Worm (Caenorhabditis elegans) whole organism, L2 larva: Measurements from ENCODE around the gene let-754.
"Not testable (repeated sequence)": the region's sequence is repeated elsewhere in the genome, so short reads cannot be mapped to it uniquely, and the experiment has no call there.

Experiments used
- C34F6.9 ChIP-seq: fragments of 150-350 bp; optimal IDR thresholded peaks from 2 replicates; lab custom pipeline; 2014; ENCODE audit warnings: missing biosample characterization, missing genetic modification characterization
- F13H6.1 ChIP-seq: sonication (generic microtip); optimal IDR thresholded peaks from 2 replicates; lab custom pipeline; 2016; ENCODE audit warnings: missing genetic modification characterization, missing compliant biosample characterization
- R02D3.7 ChIP-seq: fragments of 150-350 bp; optimal IDR thresholded peaks from 2 replicates; lab custom pipeline; 2014; ENCODE audit warnings: missing biosample characterization, missing genetic modification characterization
- alr-1 ChIP-seq: fragments of 150-350 bp; optimal IDR thresholded peaks from 2 replicates; lab custom pipeline; 2014; ENCODE audit warnings: missing biosample characterization, missing genetic modification characterization
- aly-2 ChIP-seq: fragments of 150-350 bp; optimal IDR thresholded peaks from 2 replicates; lab custom pipeline; 2014; ENCODE audit warnings: missing biosample characterization, missing genetic modification characterization
- ama-1 ChIP-seq: fragments of 150-350 bp; optimal IDR thresholded peaks from 2 replicates; lab custom pipeline; 2018; ENCODE audit warnings: inconsistent platforms
- blmp-1 ChIP-seq: sonication (generic microtip); optimal IDR thresholded peaks from 2 replicates; lab custom pipeline; 2017; ENCODE audit warnings: missing genetic modification characterization, mild to moderate bottlenecking, missing compliant biosample characterization, antibody characterized with exemption, moderate library complexity; ENCODE audit not compliant: insufficient read depth
- ceh-16 ChIP-seq: fragments of 150-350 bp; optimal IDR thresholded peaks from 2 replicates; lab custom pipeline; 2014; ENCODE audit warnings: missing biosample characterization, missing genetic modification characterization
- egl-27 ChIP-seq: sonication (generic microtip); optimal IDR thresholded peaks from 3 replicates; lab custom pipeline; 2017; ENCODE audit warnings: missing biosample characterization, missing genetic modification reagents, missing genetic modification characterization
- elt-1 ChIP-seq: fragments of 150-350 bp; optimal IDR thresholded peaks from 2 replicates; lab custom pipeline; 2014; ENCODE audit warnings: missing biosample characterization, missing genetic modification characterization
- elt-3 ChIP-seq: sonication (generic microtip); optimal IDR thresholded peaks from 2 replicates; lab custom pipeline; 2017; ENCODE audit warnings: missing biosample characterization, missing genetic modification characterization
- fos-1 ChIP-seq: fragments of 150-350 bp; optimal IDR thresholded peaks from 2 replicates; lab custom pipeline; 2014; ENCODE audit warnings: missing biosample characterization, missing genetic modification characterization
- gmeb-1 ChIP-seq: fragments of 150-350 bp; optimal IDR thresholded peaks from 2 replicates; lab custom pipeline; 2014; ENCODE audit warnings: missing biosample characterization, missing genetic modification characterization
- lin-11 ChIP-seq: fragments of 150-350 bp; sonication (generic microtip); optimal IDR thresholded peaks from 2 replicates; lab custom pipeline; 2014; ENCODE audit warnings: missing biosample characterization, missing genetic modification characterization, inconsistent platforms, mixed read lengths
- lin-13 ChIP-seq: fragments of 150-350 bp; optimal IDR thresholded peaks from 2 replicates; lab custom pipeline; 2014; ENCODE audit warnings: missing biosample characterization, missing genetic modification reagents, missing genetic modification characterization
- mab-5 ChIP-seq: fragments of 150-350 bp; optimal IDR thresholded peaks from 2 replicates; lab custom pipeline; 2014; ENCODE audit warnings: missing biosample characterization, missing genetic modification characterization
- mdl-1 ChIP-seq, 2 experiments: fragments of 150-350 bp in 1 of 2; sonication (generic microtip) in 1 of 2; optimal IDR thresholded peaks; 2 replicates each; lab custom pipeline; 2017; ENCODE audit warnings: missing biosample characterization in 2 of 2, missing genetic modification characterization in 2 of 2
- nhr-11 ChIP-seq: fragments of 150-350 bp; optimal IDR thresholded peaks from 2 replicates; lab custom pipeline; 2014; ENCODE audit warnings: missing biosample characterization, missing genetic modification characterization
- nhr-12 ChIP-seq: fragments of 150-350 bp; optimal IDR thresholded peaks from 2 replicates; lab custom pipeline; 2014; ENCODE audit warnings: missing biosample characterization, missing genetic modification characterization
- nhr-23 ChIP-seq: fragments of 150-350 bp; optimal IDR thresholded peaks from 2 replicates; lab custom pipeline; 2014; ENCODE audit warnings: missing biosample characterization, missing genetic modification reagents, missing genetic modification characterization
- nhr-25 ChIP-seq: fragments of 150-350 bp; sonication (generic microtip); optimal IDR thresholded peaks from 3 replicates; lab custom pipeline; 2014; ENCODE audit warnings: missing biosample characterization, missing genetic modification characterization
- peb-1 ChIP-seq: fragments of 150-350 bp; optimal IDR thresholded peaks from 2 replicates; lab custom pipeline; 2014; ENCODE audit warnings: missing biosample characterization, missing genetic modification characterization
- sem-4 ChIP-seq: fragments of 150-350 bp; optimal IDR thresholded peaks from 2 replicates; lab custom pipeline; 2014; ENCODE audit warnings: missing biosample characterization, missing genetic modification reagents, missing genetic modification characterization
- sma-9 ChIP-seq, 2 experiments: fragments of 150-350 bp in 1 of 2; sonication (generic microtip) in 1 of 2; optimal IDR thresholded peaks; 2 replicates each; lab custom pipeline; 2014 to 2016; ENCODE audit warnings: missing genetic modification characterization in 2 of 2, mild to moderate bottlenecking in 1 of 2, missing biosample characterization in 1 of 2, missing compliant biosample characterization in 1 of 2, missing genetic modification reagents in 1 of 2, moderate library complexity in 1 of 2
- snpc-4 ChIP-seq: fragments of 150-350 bp; optimal IDR thresholded peaks from 2 replicates; lab custom pipeline; 2014; ENCODE audit warnings: missing biosample characterization, missing genetic modification characterization
- unc-39 ChIP-seq: fragments of 150-350 bp; optimal IDR thresholded peaks from 2 replicates; lab custom pipeline; 2014; ENCODE audit warnings: missing biosample characterization, missing genetic modification characterization
- unc-55 ChIP-seq: fragments of 150-350 bp; sonication (generic microtip); optimal IDR thresholded peaks from 3 replicates; lab custom pipeline; 2014; ENCODE audit warnings: missing biosample characterization, missing genetic modification reagents, missing genetic modification characterization
- unc-62 ChIP-seq: fragments of 150-350 bp; optimal IDR thresholded peaks from 2 replicates; lab custom pipeline; 2014; ENCODE audit warnings: missing biosample characterization, missing genetic modification reagents, missing genetic modification characterization
- zag-1 ChIP-seq: fragments of 150-350 bp; optimal IDR thresholded peaks from 2 replicates; lab custom pipeline; 2014; ENCODE audit warnings: missing biosample characterization, missing genetic modification characterization
- ztf-1 ChIP-seq: fragments of 200-800 bp; sonication (Bioruptor generic); conservative IDR thresholded peaks from 2 replicates; pipeline ENCODE4 v1.3.6; 2022; ENCODE audit warnings: missing genetic modification characterization, missing compliant biosample characterization
- ztf-11 ChIP-seq: sonication (generic microtip); optimal IDR thresholded peaks from 2 replicates; lab custom pipeline; 2017; ENCODE audit warnings: missing biosample characterization, missing genetic modification characterization
- ztf-4 ChIP-seq: fragments of 150-350 bp; optimal IDR thresholded peaks from 2 replicates; lab custom pipeline; 2014; ENCODE audit warnings: missing biosample characterization, missing genetic modification characterization

The let-754 gene

DNA sequence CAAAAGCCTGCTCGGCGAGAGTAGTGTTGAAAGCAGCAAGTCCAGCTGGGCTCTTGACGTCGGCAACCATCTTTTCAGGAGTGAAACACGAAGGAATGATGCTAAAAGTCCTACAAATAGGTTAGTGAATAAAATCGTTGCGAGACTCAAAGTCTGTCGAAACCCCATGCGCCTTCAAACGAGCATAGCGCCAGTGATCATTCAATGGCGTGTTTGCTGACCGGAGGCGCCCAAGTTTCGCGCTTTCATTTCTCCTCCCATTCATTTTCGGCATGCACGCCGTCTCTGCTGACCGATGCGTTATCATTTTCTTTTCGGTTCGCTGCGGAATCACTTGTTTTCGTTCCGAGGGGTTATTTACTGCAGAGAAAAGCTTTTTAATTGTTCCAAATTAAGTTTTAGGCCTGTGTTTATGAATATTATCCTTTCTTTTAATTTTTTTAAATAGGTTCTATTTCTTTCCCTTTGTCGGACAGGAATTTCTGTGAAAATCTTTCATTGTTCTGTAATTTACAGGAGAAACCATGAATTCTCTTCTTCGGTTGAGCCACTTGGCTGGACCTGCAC, 20.2 kb upstream of the let-754 start, which contains the start of the genes eef-1B.1 and aco-2 (continued):
- peak; percentile 90 for TF ChIP-seq F13H6.1 (tag; lab: Kevin White, UChicago)
- peak; percentile 90 for TF ChIP-seq lin-11 (tag; lab: Kevin White, UChicago)
- TF ChIP-seq mab-5 (tag; lab: Kevin White, UChicago): peak; percentile 86
- peak; percentile 89 for TF ChIP-seq lin-13 (GFP tag; lab: Kevin White, UChicago)
- no peak for TF ChIP-seq ztf-1 (GFP tag; lab: Robert Waterston, UW)
- peak; percentile 94 for TF ChIP-seq nhr-25 (tag; lab: Kevin White, UChicago)
- no peak for TF ChIP-seq elt-1
- peak; percentile 26 for TF ChIP-seq unc-62 (GFP tag; lab: Kevin White, UChicago)
- TF ChIP-seq sem-4: peak; percentile 75
- no peak for TF ChIP-seq ztf-11 (tag; lab: Kevin White, UChicago)
- peak; percentile 52 for TF ChIP-seq zag-1 (tag; lab: Kevin White, UChicago)
- peak; percentile 73 for TF ChIP-seq snpc-4
- TF ChIP-seq aly-2: no peak
- TF ChIP-seq egl-27: peak; percentile 87
- TF ChIP-seq R02D3.7 (tag; lab: Kevin White, UChicago): peak; percentile 50
- peak; percentile 82 for TF ChIP-seq blmp-1
- TF ChIP-seq elt-3: no peak
- TF ChIP-seq gmeb-1: peak; percentile 93
- TF ChIP-seq C34F6.9 (tag; lab: Kevin White, UChicago): peak; percentile 92

- TF ChIP-seq sma-9 (GFP tag; optimal IDR thresholded peaks at IDR 0.05; lab: Kevin White, UChicago) (no peak), sma-9 (tag; optimal IDR thresholded peaks at IDR 0.05; lab: Kevin White, UChicago) (no peak)
- TF ChIP-seq, all 48 proteins: peak for 0
Observed at ce11 chrIII:7972687-7973086, 19.6 kb upstream of the let-754 start.

ce11 chrIII:7972061-7972460, 19.0 kb upstream of the let-754 start, which contains the start of gene F54H12.5:
Gene F54H12.5 (minus strand): TSS chrIII:7972161.
- TF ChIP-seq unc-55 (GFP tag; lab: Kevin White, UChicago): no peak
- no peak for TF ChIP-seq sem-4
- no peak for TF ChIP-seq nhr-12
- no peak for TF ChIP-seq unc-39
- no peak for TF ChIP-seq mdl-1 (tag; optimal IDR thresholded peaks at IDR 0.05; lab: Kevin White, UChicago)
- TF ChIP-seq, all 48 proteins: peak for 0

ce11 chrIII:7969121-7969520, 16.0 kb upstream of the let-754 start, which contains the start of the genes F54H12.8 and F54H12.7:
Gene F54H12.8 (minus strand): TSS chrIII:7969221.
Gene F54H12.7 (plus strand): TSS chrIII:7969349.
- TF ChIP-seq gmeb-1: no peak
- TF ChIP-seq mab-5 (tag; lab: Kevin White, UChicago): no peak
- TF ChIP-seq snpc-4: no peak
- no peak for TF ChIP-seq unc-55 (GFP tag; lab: Kevin White, UChicago)
- TF ChIP-seq unc-62 (GFP tag; lab: Kevin White, UChicago): no peak
- TF ChIP-seq alr-1 (tag; lab: Kevin White, UChicago): no peak
- TF ChIP-seq fos-1 (tag; lab: Kevin White, UChicago): no peak
- TF ChIP-seq zag-1 (tag; lab: Kevin White, UChicago): no peak
- no peak for TF ChIP-seq ceh-16 (tag; lab: Kevin White, UChicago)
- no peak for TF ChIP-seq peb-1 (tag; lab: Kevin White, UChicago)
- TF ChIP-seq egl-27: no peak
- no peak for TF ChIP-seq ztf-4 (tag; lab: Kevin White, UChicago)
- no peak for TF ChIP-seq lin-11 (tag; lab: Kevin White, UChicago)
- no peak for TF ChIP-seq nhr-11
- TF ChIP-seq, all 48 proteins: peak for 0

DNA sequence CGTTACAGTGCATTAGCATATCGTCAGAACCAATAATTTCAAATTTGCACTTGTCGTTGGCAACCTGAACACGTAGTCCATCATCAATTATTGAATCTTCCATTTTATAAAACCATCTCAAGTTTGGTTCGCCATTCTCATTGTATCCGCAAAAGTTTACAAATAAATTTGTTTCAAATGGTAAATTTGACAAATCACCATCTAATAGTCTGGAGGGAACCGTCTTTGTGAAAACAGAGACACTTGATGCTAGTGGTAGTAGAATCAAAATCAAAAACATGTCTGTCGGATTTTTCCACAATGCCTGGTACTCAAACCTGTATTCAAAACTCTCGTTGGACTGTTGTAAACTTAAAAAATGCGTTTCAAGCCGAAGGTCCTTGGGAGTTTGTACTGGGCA, 11.2 kb upstream of the let-754 start, which contains the start of gene F54H12.2:
TSS of gene F54H12.2 (plus strand) at position 301 of the 400 bp plus-strand sequence.
- TF ChIP-seq ama-1 (lab: Kevin White, UChicago); nhr-23 (tag; lab: Kevin White, UChicago); lin-11 (tag; lab: Kevin White, UChicago): not testable (repeated sequence)

DNA sequence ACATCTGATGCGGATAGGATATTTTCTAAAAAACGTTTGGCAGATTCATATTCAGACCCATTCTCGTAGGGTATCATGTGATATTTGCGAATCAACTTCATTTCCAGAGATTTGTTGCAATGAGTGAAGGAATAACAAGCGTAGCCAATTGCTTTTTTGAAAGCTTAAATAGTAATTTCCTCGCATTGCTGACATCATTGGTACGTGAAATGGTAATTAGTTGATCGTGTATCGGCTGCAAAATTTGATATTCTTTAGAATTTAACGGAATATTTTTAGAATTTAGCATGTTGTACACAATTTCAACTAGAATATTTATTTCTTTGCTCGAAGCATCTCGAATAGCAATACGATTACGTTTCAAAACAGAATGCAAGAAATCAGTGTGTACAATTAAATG, 9.5 kb upstream of the let-754 start, which contains the start of gene F54H12.4:
TSS of gene F54H12.4 (minus strand) at position 101 of the 400 bp plus-strand sequence.
- not testable (repeated sequence) for TF ChIP-seq sma-9 (GFP tag; optimal IDR thresholded peaks at IDR 0.05; lab: Kevin White, UChicago); sma-9 (tag; optimal IDR thresholded peaks at IDR 0.05; lab: Kevin White, UChicago); peb-1 (tag; lab: Kevin White, UChicago); ztf-11 (tag; lab: Kevin White, UChicago)
